Worm (Caenorhabditis elegans) whole organism, L1 larva: ENCODE results near the gene srx-7.

Source experiments
- C04F5.9 ChIP-seq: sonication (generic microtip); optimal IDR thresholded peaks from 2 replicates; lab custom pipeline; 2016; ENCODE audit warnings: missing genetic modification characterization, missing compliant biosample characterization
- C16A3.4 ChIP-seq: fragments of 150-350 bp; optimal IDR thresholded peaks from 2 replicates; lab custom pipeline; 2014; ENCODE audit warnings: missing biosample characterization, missing genetic modification characterization
- C34B4.2 ChIP-seq: sonication (generic microtip); optimal IDR thresholded peaks from 2 replicates; lab custom pipeline; 2017; ENCODE audit warnings: mild to moderate bottlenecking, missing genetic modification characterization, missing compliant biosample characterization
- F16B12.6 ChIP-seq: fragments of 150-350 bp; optimal IDR thresholded peaks from 2 replicates; lab custom pipeline; 2014; ENCODE audit warnings: missing biosample characterization, missing genetic modification characterization
- aha-1 ChIP-seq: fragments of 150-350 bp; optimal IDR thresholded peaks from 2 replicates; lab custom pipeline; 2014; ENCODE audit warnings: missing biosample characterization, missing genetic modification characterization
- blmp-1 ChIP-seq: fragments of 150-350 bp; optimal IDR thresholded peaks from 2 replicates; lab custom pipeline; 2014; ENCODE audit warnings: missing biosample characterization, missing genetic modification characterization
- ceh-82 ChIP-seq, 3 experiments: fragments of 150-350 bp in 1 of 3; sonication (generic microtip) in 2 of 3; optimal IDR thresholded peaks; 2 replicates each; lab custom pipeline; 2014 to 2017; ENCODE audit warnings: missing biosample characterization in 3 of 3, missing genetic modification characterization in 3 of 3
- ceh-90 ChIP-seq: sonication (generic microtip); optimal IDR thresholded peaks from 2 replicates; lab custom pipeline; 2016; ENCODE audit warnings: missing genetic modification characterization, missing compliant biosample characterization
- dpl-1 ChIP-seq, 3 experiments: fragments of 150-350 bp in 2 of 3; sonication (generic microtip) in 1 of 3; optimal IDR thresholded peaks; 2 replicates each; lab custom pipeline; 2014 to 2017; ENCODE audit warnings: missing biosample characterization in 3 of 3, missing genetic modification characterization in 3 of 3, missing genetic modification reagents in 3 of 3
- efl-1 ChIP-seq, 4 experiments: fragments of 150-350 bp; optimal IDR thresholded peaks in 3 of 4; peaks in 1 of 4; 1 replicate in 1 of 4; 2 replicates in 3 of 4; lab custom pipeline; 2014; ENCODE audit warnings: missing biosample characterization in 2 of 4, missing genetic modification characterization in 2 of 4, missing genetic modification reagents in 2 of 4
- egl-27 ChIP-seq, 2 experiments: fragments of 150-350 bp in 1 of 2; sonication (generic microtip); optimal IDR thresholded peaks; 3 replicates each; lab custom pipeline; 2017 to 2018; ENCODE audit warnings: missing biosample characterization in 2 of 2, missing genetic modification characterization in 2 of 2, missing genetic modification reagents in 2 of 2
- elt-2 ChIP-seq: sonication (generic microtip); optimal IDR thresholded peaks from 2 replicates; lab custom pipeline; 2016; ENCODE audit warnings: missing genetic modification characterization, mild to moderate bottlenecking, inconsistent platforms, missing compliant biosample characterization, missing genetic modification reagents
- elt-3 ChIP-seq, 6 experiments: fragments of 150-350 bp in 1 of 6; sonication (generic microtip); optimal IDR thresholded peaks; 2 replicates each; lab custom pipeline; 2017 to 2018; ENCODE audit warnings: missing biosample characterization in 6 of 6, missing genetic modification characterization in 6 of 6, inconsistent platforms in 1 of 6
- ets-5 ChIP-seq: fragments of 200-800 bp; sonication (Bioruptor generic); IDR thresholded peaks from 2 replicates; pipeline ENCODE4 v1.3.6; 2022; ENCODE audit warnings: missing genetic modification characterization, missing compliant biosample characterization
- fkh-8 ChIP-seq: sonication (generic microtip); optimal IDR thresholded peaks from 2 replicates; lab custom pipeline; 2016; ENCODE audit warnings: mild to moderate bottlenecking, missing genetic modification characterization, missing compliant biosample characterization
- fos-1 ChIP-seq: fragments of 150-350 bp; optimal IDR thresholded peaks from 2 replicates; lab custom pipeline; 2014; ENCODE audit warnings: missing biosample characterization, missing genetic modification characterization
- isw-1 ChIP-seq: fragments of 200-800 bp; sonication (Bioruptor generic); IDR thresholded peaks from 2 replicates; pipeline ENCODE4 v1.3.6; 2022; ENCODE audit warnings: missing genetic modification characterization, missing compliant biosample characterization
- jun-1 ChIP-seq: fragments of 150-350 bp; optimal IDR thresholded peaks from 2 replicates; lab custom pipeline; 2014; ENCODE audit warnings: missing biosample characterization, missing genetic modification reagents, missing genetic modification characterization
- lin-14 ChIP-seq: fragments of 200-800 bp; sonication (Bioruptor generic); optimal IDR thresholded peaks from 2 replicates; lab custom pipeline; 2018; ENCODE audit warnings: mild to moderate bottlenecking, missing genetic modification characterization, moderate library complexity, missing compliant biosample characterization
- lin-35 ChIP-seq, 2 experiments: fragments of 150-350 bp; optimal IDR thresholded peaks; 2 replicates each; lab custom pipeline; 2014; ENCODE audit warnings: missing biosample characterization in 2 of 2, missing genetic modification characterization in 2 of 2, missing genetic modification reagents in 2 of 2
- lir-3 ChIP-seq: sonication (generic microtip); optimal IDR thresholded peaks from 2 replicates; lab custom pipeline; 2016; ENCODE audit warnings: mild to moderate bottlenecking, missing genetic modification characterization, moderate library complexity, missing compliant biosample characterization; ENCODE audit not compliant: poor library complexity
- lsy-2 ChIP-seq, 2 experiments: fragments of 150-350 bp; optimal IDR thresholded peaks; 2 replicates each; lab custom pipeline; 2014; ENCODE audit warnings: missing biosample characterization in 2 of 2, missing genetic modification characterization in 2 of 2
- mdl-1 ChIP-seq, 2 experiments: fragments of 150-350 bp; optimal IDR thresholded peaks; 2 replicates each; lab custom pipeline; 2014 to 2017; ENCODE audit warnings: missing biosample characterization in 2 of 2, missing genetic modification characterization in 2 of 2, inconsistent platforms in 1 of 2
- mep-1 ChIP-seq: fragments of 150-350 bp; optimal IDR thresholded peaks from 2 replicates; lab custom pipeline; 2014; ENCODE audit warnings: missing biosample characterization, missing genetic modification characterization
- nhr-11 ChIP-seq: fragments of 150-350 bp; optimal IDR thresholded peaks from 2 replicates; lab custom pipeline; 2014; ENCODE audit warnings: missing biosample characterization, missing genetic modification characterization
- nhr-12 ChIP-seq: sonication (generic microtip); optimal IDR thresholded peaks from 2 replicates; lab custom pipeline; 2017; ENCODE audit warnings: missing biosample characterization, missing genetic modification characterization
- nhr-19 ChIP-seq: fragments of 200-800 bp; sonication (Bioruptor generic); conservative IDR thresholded peaks from 2 replicates; pipeline ENCODE4 v1.3.6; 2022; ENCODE audit warnings: missing genetic modification characterization, missing compliant biosample characterization
- nhr-20 ChIP-seq: sonication (generic microtip); optimal IDR thresholded peaks from 2 replicates; lab custom pipeline; 2016; ENCODE audit warnings: mild to moderate bottlenecking, missing genetic modification characterization, missing compliant biosample characterization
- nhr-237 ChIP-seq: fragments of 150-350 bp; optimal IDR thresholded peaks from 2 replicates; lab custom pipeline; 2014; ENCODE audit warnings: missing biosample characterization, missing genetic modification characterization
- nhr-28 ChIP-seq: fragments of 150-350 bp; optimal IDR thresholded peaks from 2 replicates; lab custom pipeline; 2014; ENCODE audit warnings: missing biosample characterization, missing genetic modification characterization
- nhr-47 ChIP-seq: sonication (generic microtip); optimal IDR thresholded peaks from 2 replicates; lab custom pipeline; 2016; ENCODE audit warnings: mild to moderate bottlenecking, missing genetic modification characterization, moderate library complexity, missing compliant biosample characterization
- nhr-71 ChIP-seq: sonication (generic microtip); optimal IDR thresholded peaks from 2 replicates; lab custom pipeline; 2016; ENCODE audit warnings: mild to moderate bottlenecking, missing genetic modification characterization, moderate library complexity, missing compliant biosample characterization
- nhr-77 ChIP-seq: fragments of 150-350 bp; optimal IDR thresholded peaks from 2 replicates; lab custom pipeline; 2014; ENCODE audit warnings: missing biosample characterization, missing genetic modification characterization
- nhr-85 ChIP-seq: sonication (generic microtip); peaks from one replicate; lab custom pipeline; 2016; ENCODE audit warnings: missing genetic modification characterization, inconsistent platforms, missing compliant biosample characterization
- nhr-90 ChIP-seq: sonication (generic microtip); optimal IDR thresholded peaks from 2 replicates; lab custom pipeline; 2016; ENCODE audit warnings: mild to moderate bottlenecking, missing genetic modification characterization, missing compliant biosample characterization; ENCODE audit not compliant: poor library complexity
- pax-3 ChIP-seq: fragments of 200-800 bp; sonication (Bioruptor generic); optimal IDR thresholded peaks from 2 replicates; lab custom pipeline; 2018; ENCODE audit warnings: mild to moderate bottlenecking, missing genetic modification characterization, moderate library complexity, missing compliant biosample characterization
- pqm-1 ChIP-seq: sonication (generic microtip); optimal IDR thresholded peaks from 3 replicates; lab custom pipeline; 2017; ENCODE audit warnings: missing biosample characterization, missing genetic modification characterization
- rnt-1 ChIP-seq: sonication (generic microtip); optimal IDR thresholded peaks from 2 replicates; lab custom pipeline; 2016; ENCODE audit warnings: mild to moderate bottlenecking, missing genetic modification characterization, moderate library complexity, missing compliant biosample characterization
- skn-1 ChIP-seq: fragments of 150-350 bp; optimal IDR thresholded peaks from 2 replicates; lab custom pipeline; 2014; ENCODE audit warnings: missing biosample characterization, missing genetic modification characterization
- snu-23 ChIP-seq: sonication (generic microtip); optimal IDR thresholded peaks from 2 replicates; lab custom pipeline; 2016; ENCODE audit warnings: missing genetic modification characterization, missing compliant biosample characterization
- swsn-7 ChIP-seq: sonication (generic microtip); optimal IDR thresholded peaks from 2 replicates; lab custom pipeline; 2016; ENCODE audit warnings: missing genetic modification characterization, missing compliant biosample characterization
- tbx-2 ChIP-seq: sonication (generic microtip); optimal IDR thresholded peaks from 2 replicates; lab custom pipeline; 2016; ENCODE audit warnings: missing genetic modification characterization, missing compliant biosample characterization
- unc-30 ChIP-seq: sonication (generic microtip); optimal IDR thresholded peaks from 2 replicates; lab custom pipeline; 2017; ENCODE audit warnings: missing biosample characterization, missing genetic modification characterization
- unc-62 ChIP-seq: fragments of 150-350 bp; optimal IDR thresholded peaks from 2 replicates; lab custom pipeline; 2014; ENCODE audit warnings: missing biosample characterization, missing genetic modification reagents, missing genetic modification characterization
- xbp-1 ChIP-seq: sonication (generic microtip); optimal IDR thresholded peaks from 2 replicates; lab custom pipeline; 2016; ENCODE audit warnings: missing genetic modification characterization, missing compliant biosample characterization
- zag-1 ChIP-seq: fragments of 150-350 bp; optimal IDR thresholded peaks from 2 replicates; lab custom pipeline; 2014; ENCODE audit warnings: missing biosample characterization, missing genetic modification characterization
- zip-4 ChIP-seq: fragments of 200-800 bp; sonication (Bioruptor generic); optimal IDR thresholded peaks from 2 replicates; lab custom pipeline; 2018; ENCODE audit warnings: mild to moderate bottlenecking, missing genetic modification characterization, moderate library complexity, missing compliant biosample characterization
- ztf-11 ChIP-seq, 2 experiments: sonication (generic microtip); optimal IDR thresholded peaks; 2 replicates each; lab custom pipeline; 2016 to 2017; ENCODE audit warnings: missing genetic modification characterization in 2 of 2, missing biosample characterization in 1 of 2, missing compliant biosample characterization in 1 of 2
- ztf-4 ChIP-seq: fragments of 150-350 bp; optimal IDR thresholded peaks from 2 replicates; lab custom pipeline; 2014; ENCODE audit warnings: missing biosample characterization, missing genetic modification characterization

The srx-7 gene

DNA sequence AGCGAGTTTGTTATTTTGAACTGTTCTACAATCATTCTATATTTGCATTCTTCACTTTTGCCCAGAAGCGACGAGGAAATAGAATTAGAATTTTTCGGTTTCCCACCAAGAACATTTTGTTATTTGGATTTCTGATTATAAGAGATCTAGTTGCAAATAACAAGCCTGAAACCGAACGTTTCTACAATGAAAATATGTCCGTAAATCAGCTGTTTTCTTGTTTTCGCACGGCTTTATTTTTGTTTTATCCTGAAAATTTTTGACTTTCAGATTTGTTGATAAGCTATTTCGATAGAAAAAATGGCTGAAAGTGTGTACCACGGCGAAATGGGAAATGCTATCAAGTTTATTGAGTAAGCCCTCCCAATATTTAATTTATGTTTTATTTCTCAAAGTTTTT lies 32.4 kb upstream of the srx-7 start, which contains the start of gene srw-108:
TSS of gene srw-108 (plus strand) at position 301 of the 400 bp plus-strand sequence.
- TF ChIP-seq pax-3 (tag; lab: Kevin White, UChicago) (no peak), nhr-11 (tag; lab: Kevin White, UChicago) (no peak), nhr-28 (tag; lab: Kevin White, UChicago) (no peak), xbp-1 (tag; lab: Kevin White, UChicago) (no peak), nhr-12 (no peak), ets-5 (GFP tag; lab: Robert Waterston, UW) (no peak), fkh-8 (tag; lab: Kevin White, UChicago) (no peak), zag-1 (tag; lab: Kevin White, UChicago) (no peak), C16A3.4 (tag; lab: Kevin White, UChicago) (no peak), ceh-90 (tag; lab: Kevin White, UChicago) (no peak), aha-1 (tag; lab: Kevin White, UChicago) (no peak)

DNA sequence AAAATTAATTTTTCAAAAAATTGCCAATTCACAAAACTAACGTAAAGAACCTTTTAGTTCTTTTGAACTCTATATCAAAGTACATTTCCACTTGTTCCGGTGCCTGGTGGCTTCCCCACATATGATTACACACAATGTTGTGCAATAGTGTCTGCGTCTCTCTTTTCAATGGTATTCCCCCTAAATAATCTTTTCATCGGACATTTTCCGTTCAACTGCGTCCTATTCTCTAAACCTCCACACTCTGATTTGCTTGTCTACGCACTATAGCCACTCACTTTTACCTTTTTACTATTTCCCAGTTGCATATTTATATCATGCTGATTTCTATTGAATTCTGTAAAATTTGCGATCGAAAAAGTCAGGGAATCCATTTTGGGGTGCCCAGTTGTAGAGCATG lies 27.9 kb upstream of the srx-7 start, which contains the start of gene nhr-58:
TSS of gene nhr-58 (plus strand) at position 214 of the 400 bp plus-strand sequence.
- TF ChIP-seq nhr-90 (tag; lab: Kevin White, UChicago) (peak; percentile 27), lin-14 (peak; percentile 99), zip-4 (GFP tag; lab: Kevin White, UChicago) (no peak), unc-62 (GFP tag; lab: Kevin White, UChicago) (no peak), unc-30 (tag; lab: Kevin White, UChicago) (no peak), nhr-19 (peak; percentile 58), ets-5 (GFP tag; lab: Robert Waterston, UW) (no peak), nhr-28 (tag; lab: Kevin White, UChicago) (no peak), rnt-1 (tag; lab: Kevin White, UChicago) (peak; percentile 45), elt-2 (peak; percentile 65), jun-1 (tag; lab: Kevin White, UChicago) (peak; percentile 66), nhr-85 (peak; percentile 83), lsy-2 (tag; optimal IDR thresholded peaks at IDR 0.05; lab: Kevin White, UChicago) (no peak), C34B4.2 (no peak), nhr-47 (no peak), ztf-4 (tag; lab: Kevin White, UChicago) (peak; percentile 27), tbx-2 (tag; lab: Kevin White, UChicago) (peak; percentile 23), efl-1 (optimal IDR thresholded peaks at IDR 0.05; lab: Kevin White, UChicago) (peak; percentile 26 to 27), efl-1 (GFP tag; optimal IDR thresholded peaks at IDR 0.05 in 1 of 2; lab: Kevin White, UChicago) (no peak), ztf-11 (tag; optimal IDR thresholded peaks at IDR 0.05; lab: Kevin White, UChicago) (no peak), pax-3 (tag; lab: Kevin White, UChicago) (no peak), fos-1 (tag; lab: Kevin White, UChicago) (peak; percentile 6), elt-3 (tag; optimal IDR thresholded peaks at IDR 0.05; lab: Kevin White, UChicago) (peak in 2 of 6 experiments; percentile 18 to 29), dpl-1 (GFP tag; optimal IDR thresholded peaks at IDR 0.05; lab: Kevin White, UChicago) (peak in 2 of 3 experiments; percentile 8 to 17), C04F5.9 (tag; lab: Kevin White, UChicago) (no peak), zag-1 (tag; lab: Kevin White, UChicago) (no peak), nhr-237 (no peak), lin-35 (GFP tag; optimal IDR thresholded peaks at IDR 0.05; lab: Kevin White, UChicago) (peak in 1 of 2 experiments; percentile 59), snu-23 (GFP tag; lab: Kevin White, UChicago) (peak; percentile 72), C16A3.4 (tag; lab: Kevin White, UChicago) (peak; percentile 20), skn-1 (tag; lab: Kevin White, UChicago) (peak; percentile 43), lir-3 (no peak), isw-1 (GFP tag; lab: Robert Waterston, UW) (no peak), swsn-7 (tag; lab: Kevin White, UChicago) (peak; percentile 3), nhr-11 (tag; lab: Kevin White, UChicago) (peak; percentile 59), nhr-71 (peak; percentile 76), egl-27 (tag; optimal IDR thresholded peaks at IDR 0.05; lab: Kevin White, UChicago) (peak; percentile 70 to 83), mep-1 (tag; lab: Kevin White, UChicago) (peak; percentile 64), pqm-1 (tag; lab: Kevin White, UChicago) (no peak), nhr-77 (tag; lab: Kevin White, UChicago) (peak; percentile 64), ceh-82 (tag; optimal IDR thresholded peaks at IDR 0.05; lab: Kevin White, UChicago) (peak in 2 of 3 experiments; percentile 12 to 54), fkh-8 (tag; lab: Kevin White, UChicago) (peak; percentile 75), F16B12.6 (tag; lab: Kevin White, UChicago) (no peak), nhr-20 (peak; percentile 77), blmp-1 (tag; lab: Kevin White, UChicago) (peak; percentile 90), mdl-1 (tag; optimal IDR thresholded peaks at IDR 0.05; lab: Kevin White, UChicago) (peak in 1 of 2 experiments; percentile 71)
